Worm (Caenorhabditis elegans) whole organism, midembryonic: ENCODE results near the gene pot-1.

Experiments
- T22C8.4 ChIP-seq: fragments of 200-800 bp; sonication (Bioruptor generic); IDR thresholded peaks from 2 replicates; pipeline ENCODE4 v1.3.6; 2022; ENCODE audit warnings: missing genetic modification characterization, missing compliant biosample characterization
- cog-1 ChIP-seq: sonication (generic microtip); optimal IDR thresholded peaks from 2 replicates; lab custom pipeline; 2016; ENCODE audit warnings: missing genetic modification characterization, missing compliant biosample characterization
- flt-1 ChIP-seq: fragments of 200-800 bp; sonication (Bioruptor generic); IDR thresholded peaks from 2 replicates; pipeline ENCODE4 v1.3.6; 2022; ENCODE audit warnings: missing genetic modification characterization, missing compliant biosample characterization
- klf-2 ChIP-seq: fragments of 200-800 bp; sonication (Bioruptor generic); conservative IDR thresholded peaks from 2 replicates; pipeline ENCODE4 v1.3.6; 2022; ENCODE audit warnings: missing genetic modification reagents, missing genetic modification characterization, missing compliant biosample characterization
- med-1 ChIP-seq: sonication (generic microtip); optimal IDR thresholded peaks from 2 replicates; lab custom pipeline; 2017; ENCODE audit warnings: missing genetic modification characterization, mild to moderate bottlenecking, missing compliant biosample characterization, antibody characterized with exemption, missing genetic modification reagents; ENCODE audit not compliant: insufficient read depth
- ztf-23 ChIP-seq: fragments of 200-800 bp; sonication (Bioruptor generic); IDR thresholded peaks from 2 replicates; pipeline ENCODE4 v1.3.6; 2022; ENCODE audit warnings: missing genetic modification reagents, missing genetic modification characterization, missing compliant biosample characterization
- ztf-29 ChIP-seq: fragments of 200-800 bp; sonication (Bioruptor generic); IDR thresholded peaks from 2 replicates; pipeline ENCODE4 v1.3.6; 2022; ENCODE audit warnings: missing genetic modification reagents, missing genetic modification characterization, missing compliant biosample characterization

DNA sequence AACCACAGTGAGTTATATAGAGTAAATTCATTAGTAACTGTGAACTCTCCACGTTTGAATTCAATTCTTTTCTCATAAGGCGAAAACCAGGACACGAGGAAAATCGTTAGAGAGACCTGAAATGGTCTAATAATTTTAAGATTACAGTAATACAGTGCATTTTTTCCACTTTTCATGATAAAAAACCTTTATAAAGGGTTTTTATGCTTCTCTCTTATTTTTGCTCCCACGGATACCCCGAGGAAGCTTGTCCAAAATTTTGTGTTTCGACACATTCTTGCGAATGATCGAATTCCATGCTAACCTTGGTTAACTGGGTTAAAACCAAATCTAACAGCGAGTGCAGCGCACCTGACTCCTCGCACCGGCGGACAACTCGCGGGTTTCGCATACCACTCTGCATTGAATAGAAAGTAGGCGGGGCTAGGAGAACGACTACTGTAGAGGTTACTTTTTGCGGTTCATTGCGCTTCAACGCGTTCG lies 6.8 kb upstream of the pot-1 start:
- TF ChIP-seq klf-2 (no peak), ztf-23 (GFP tag; lab: Robert Waterston, UW) (no peak), ztf-29 (no peak), flt-1 (GFP tag; lab: Robert Waterston, UW) (peak; percentile 63; the same call in 1 of the 2 replicates), T22C8.4 (GFP tag; lab: Robert Waterston, UW) (no peak), med-1 (no peak), cog-1 (no peak)
